Fruit fly (Drosophila melanogaster): ENCODE data around the gene Nepl5.

Gene Nepl5

DNA sequence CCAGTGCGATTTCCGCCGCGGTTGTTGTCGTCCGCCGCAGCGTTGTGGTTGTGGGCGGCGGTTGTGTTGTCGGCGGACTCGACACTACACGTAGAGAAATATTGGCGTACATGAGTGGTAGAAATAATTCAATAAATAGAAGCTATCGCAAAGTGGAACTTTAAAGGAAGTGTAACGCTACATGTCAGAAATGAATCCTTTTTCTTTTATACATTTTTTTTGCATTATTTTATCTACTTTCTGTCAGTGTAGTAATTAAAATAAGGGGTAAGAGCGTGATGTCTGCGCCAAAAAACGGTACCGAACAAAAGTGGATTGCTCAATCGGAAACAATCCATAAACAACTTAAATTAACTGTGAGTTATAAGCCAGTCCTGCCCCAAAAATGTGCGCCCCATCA lies 1.9 kb upstream of the Nepl5 start (continued):
- TF ChIP-seq zen2 (GFP tag; IDR thresholded peaks at IDR 0.05; ENCODE audit: partially characterized antibody): no peak
- TF ChIP-seq tgo (GFP tag; IDR thresholded peaks at IDR 0.05): no peak
- 0 out of 2 replicates have a peak, but pooled peaks have one; percentile 29 for TF ChIP-seq ttk (GFP tag; IDR thresholded peaks at IDR 0.05)
- peak; percentile 17; the same call in 1 of the 2 replicates for TF ChIP-seq CG17328 (GFP tag; IDR thresholded peaks at IDR 0.05)

DNA sequence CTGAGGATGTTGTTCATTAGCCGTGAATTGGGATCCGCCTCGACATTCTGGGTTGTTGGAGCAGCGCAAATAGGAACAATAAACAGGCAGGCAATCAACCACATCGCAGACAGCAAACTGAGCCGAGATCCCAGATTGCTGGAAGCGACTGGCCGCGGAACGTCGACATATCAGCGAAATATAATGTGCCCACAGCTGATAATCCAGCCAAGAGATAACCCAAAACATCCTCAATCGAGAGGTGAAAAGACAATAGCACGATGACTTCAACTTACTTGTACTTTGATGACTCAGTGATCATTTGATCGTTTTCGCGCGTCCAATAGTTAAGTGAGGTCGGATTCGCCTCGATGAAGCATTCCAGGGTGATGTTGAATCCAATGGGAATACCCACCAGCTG lies 4.3 kb downstream of the Nepl5 start, which contains the start of gene Nepl6:
Gene Nepl6 (minus strand): TSS at position 104 of the 400 bp plus-strand sequence.
- TF ChIP-seq CG6813 (GFP tag; optimal IDR thresholded peaks at IDR 0.05) (no peak), Dfd (GFP tag; optimal IDR thresholded peaks at IDR 0.05) (no peak), Antp (GFP tag; optimal IDR thresholded peaks at IDR 0.05) (no peak), kay (GFP tag; optimal IDR thresholded peaks at IDR 0.05) (no peak), chinmo (GFP tag; IDR thresholded peaks at IDR 0.05; ENCODE audit: partially characterized antibody) (no peak), CG1832 (GFP tag; optimal IDR thresholded peaks at IDR 0.05) (no peak), Neu2 (GFP tag; optimal IDR thresholded peaks at IDR 0.05; ENCODE audit: borderline replicate concordance) (no peak), CG6254 (GFP tag; optimal IDR thresholded peaks at IDR 0.05) (no peak), H2.0 (GFP tag; IDR thresholded peaks at IDR 0.05) (no peak), klu (GFP tag; IDR thresholded peaks at IDR 0.05) (no peak)

DNA sequence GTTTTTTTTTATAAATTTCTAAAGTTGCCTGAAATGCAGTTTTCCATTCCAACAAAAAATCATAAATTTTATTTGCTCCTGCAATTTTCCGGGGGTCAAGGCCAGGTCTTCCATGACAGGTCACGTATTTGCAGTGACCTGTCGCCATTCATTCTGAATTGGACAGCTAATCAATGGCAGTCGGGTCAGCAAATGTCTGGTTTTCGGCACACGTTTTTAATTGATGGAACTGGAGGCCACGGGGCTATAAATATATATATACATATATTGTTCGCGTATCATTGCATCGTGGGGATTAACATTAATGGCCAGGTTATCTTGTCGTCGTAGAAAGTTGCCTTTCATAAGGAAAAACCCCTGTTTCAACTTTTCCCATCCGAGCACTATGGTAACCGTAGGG lies 6.0 kb downstream of the Nepl5 start:
- TF ChIP-seq Myb (GFP tag; optimal IDR thresholded peaks at IDR 0.05): no peak
- TF ChIP-seq da (GFP tag; optimal IDR thresholded peaks at IDR 0.05): no peak
- TF ChIP-seq CG2120 (GFP tag; optimal IDR thresholded peaks at IDR 0.05): no peak
- TF ChIP-seq CG2712 (tag; optimal IDR thresholded peaks at IDR 0.05): no peak
- TF ChIP-seq chn (GFP tag; optimal IDR thresholded peaks at IDR 0.05): no peak
- no peak for TF ChIP-seq CG15073 (GFP tag; optimal IDR thresholded peaks at IDR 0.05)
- TF ChIP-seq Nf-YA (GFP tag; IDR thresholded peaks at IDR 0.05): no peak
- TF ChIP-seq bbx (GFP tag; IDR thresholded peaks at IDR 0.05; ENCODE audit: partially characterized antibody): no peak
- no peak for TF ChIP-seq ham (GFP tag; IDR thresholded peaks at IDR 0.05)
- TF ChIP-seq CG10267 (tag; optimal IDR thresholded peaks at IDR 0.05): no peak
- no peak for TF ChIP-seq CG15269 (tag; optimal IDR thresholded peaks at IDR 0.05)
- TF ChIP-seq CG11456 (GFP tag; IDR thresholded peaks at IDR 0.05): no peak
- TF ChIP-seq CG12744 (GFP tag; optimal IDR thresholded peaks at IDR 0.05): no peak
- no peak for TF ChIP-seq Tbp (GFP tag; optimal IDR thresholded peaks at IDR 0.05)
- no peak for TF ChIP-seq CG13287 (GFP tag; IDR thresholded peaks at IDR 0.05; ENCODE audit: partially characterized antibody)

DNA sequence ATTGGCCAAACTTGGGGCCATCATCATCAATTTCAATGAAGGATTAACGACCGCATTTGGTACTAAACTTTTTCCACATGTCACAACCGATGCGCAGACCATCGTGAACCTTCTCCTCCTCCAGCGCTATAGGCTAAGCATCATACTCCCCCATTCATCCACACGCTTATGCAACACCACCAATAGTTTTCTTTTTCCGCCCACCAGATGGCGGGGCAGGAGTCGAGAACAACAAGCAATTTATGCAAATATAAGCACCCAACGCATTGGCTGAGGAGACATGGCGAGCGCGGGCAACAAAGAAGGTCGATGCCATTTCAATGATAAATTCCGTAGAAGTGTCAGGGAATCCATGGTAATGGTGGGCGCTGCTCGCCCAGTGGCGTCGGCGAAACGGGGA lies 10.4 kb downstream of the Nepl5 start:
- TF ChIP-seq NFAT (GFP tag; IDR thresholded peaks at IDR 0.05) (0 out of 2 replicates have a peak, but pooled peaks have one; percentile 2), fd64A (GFP tag; optimal IDR thresholded peaks at IDR 0.05) (no peak), CTCF (GFP tag; optimal IDR thresholded peaks at IDR 0.05) (peak; percentile 74), tap (tag; optimal IDR thresholded peaks at IDR 0.05) (no peak)

DNA sequence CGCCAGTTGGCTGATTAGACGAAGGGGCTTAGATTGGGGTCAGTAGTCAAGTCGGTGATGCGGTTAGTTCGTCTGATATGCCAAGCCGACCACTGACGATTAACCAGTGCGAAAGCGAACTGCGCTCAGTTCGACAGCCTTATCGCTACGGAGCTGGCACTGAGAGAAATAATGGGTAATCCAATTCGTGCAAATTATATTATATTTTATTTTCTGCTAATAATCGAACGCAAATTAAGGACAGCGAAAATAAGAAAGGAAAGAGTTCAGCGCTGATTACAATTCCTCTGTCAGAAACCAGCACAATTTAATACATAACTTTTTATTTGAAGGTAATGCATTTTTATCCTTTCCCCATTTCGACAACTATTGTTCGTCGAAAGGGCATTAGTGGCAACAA lies 16.1 kb downstream of the Nepl5 start, which contains the start of gene CG42369:
Gene CG42369 (minus strand): TSS at position 101 of the 400 bp plus-strand sequence.
- TF ChIP-seq otp (GFP tag; IDR thresholded peaks at IDR 0.05): no peak

Measured in whole organism, embryonic.